Comparison of ENCODE assay signal across 2 fruit fly cellular contexts in genomic region chrX:19144785-19145422, dm6.
A peak's percentile ranks its signal among the peaks of the same experiment; 100 is the strongest.
TF ChIP-seq lines count a peak whose summit lies in the region.

No protein-coding gene starts in this region.

TF ChIP-seq in whole organism, embryonic, 481 proteins besides CTCF, POLR2A, EP300 and RAD21 (continued from another document):
- TF ChIP-seq Stat92E (GFP tag; optimal IDR thresholded peaks at IDR 0.05; lab: Kevin White, UChicago): peak in 1 of 3 experiments; percentile 37
- peak; percentile 13 for TF ChIP-seq CG10979 (tag; optimal IDR thresholded peaks at IDR 0.05; lab: Kevin White, UChicago)
- TF ChIP-seq CG15514 (GFP tag; optimal IDR thresholded peaks at IDR 0.05; lab: Kevin White, UChicago): no peak
- no peak for TF ChIP-seq ac (GFP tag; optimal IDR thresholded peaks at IDR 0.05; lab: Kevin White, UChicago)
- 0 out of 2 replicates have a peak, but pooled peaks have one; percentile 22 for TF ChIP-seq ranshi (GFP tag; IDR thresholded peaks at IDR 0.05; lab: Robert Waterston, UW)
- TF ChIP-seq CG7556 (GFP tag; optimal IDR thresholded peaks at IDR 0.05; lab: Kevin White, UChicago): peak; percentile 1
- TF ChIP-seq CG14710 (tag; optimal IDR thresholded peaks at IDR 0.05; lab: Kevin White, UChicago): peak; percentile 7
- TF ChIP-seq toy (GFP tag; IDR thresholded peaks at IDR 0.05; lab: Robert Waterston, UW): no peak
- TF ChIP-seq CG10654 (GFP tag; optimal IDR thresholded peaks at IDR 0.05; lab: Kevin White, UChicago): no peak
- TF ChIP-seq CG10274 (GFP tag; optimal IDR thresholded peaks at IDR 0.05; lab: Kevin White, UChicago): no peak
- peak in 1 of 2 experiments; percentile 14 for TF ChIP-seq Eip74EF (GFP tag; optimal IDR thresholded peaks at IDR 0.05; lab: Kevin White, UChicago)
- peak; percentile 52; the same call in 1 of the 2 replicates for TF ChIP-seq Drgx (GFP tag; IDR thresholded peaks at IDR 0.05; lab: Robert Waterston, UW)
- peak; percentile 22 for TF ChIP-seq ATbp (GFP tag; optimal IDR thresholded peaks at IDR 0.05; lab: Kevin White, UChicago)
- TF ChIP-seq CG31224 (GFP tag; IDR thresholded peaks at IDR 0.05; lab: Robert Waterston, UW): no peak
- TF ChIP-seq bsh (GFP tag; optimal IDR thresholded peaks at IDR 0.05; lab: Kevin White, UChicago): peak; percentile 6 to 52
- TF ChIP-seq CG2678 (tag; optimal IDR thresholded peaks at IDR 0.05; lab: Kevin White, UChicago): peak; percentile 46
- no peak for TF ChIP-seq ro (GFP tag; IDR thresholded peaks at IDR 0.05; lab: Robert Waterston, UW)
- TF ChIP-seq CG4854 (GFP tag; optimal IDR thresholded peaks at IDR 0.05; lab: Kevin White, UChicago): no peak
- no peak for TF ChIP-seq seq (GFP tag; IDR thresholded peaks at IDR 0.05; lab: Robert Waterston, UW)
- peak; percentile 47 for TF ChIP-seq gem (tag; optimal IDR thresholded peaks at IDR 0.05; lab: Kevin White, UChicago)
- peak; percentile 8 for TF ChIP-seq CG15269 (tag; optimal IDR thresholded peaks at IDR 0.05; lab: Kevin White, UChicago)
- TF ChIP-seq dmrt99B (tag; optimal IDR thresholded peaks at IDR 0.05; lab: Kevin White, UChicago): peak; percentile 47
- peak in 1 of 2 experiments; percentile 41 for TF ChIP-seq Hr51 (GFP tag; optimal IDR thresholded peaks at IDR 0.05; lab: Kevin White, UChicago)
- TF ChIP-seq CG17361 (GFP tag; IDR thresholded peaks at IDR 0.05; lab: Robert Waterston, UW): peak; percentile 45; the same call in 2 of the 3 replicates
- TF ChIP-seq Ets65A (GFP tag; lab: Kevin White, UChicago): peak; percentile 81
- peak; percentile 29 for TF ChIP-seq CG18262 (tag; optimal IDR thresholded peaks at IDR 0.05; lab: Kevin White, UChicago)
- TF ChIP-seq CG17359 (tag; optimal IDR thresholded peaks at IDR 0.05; lab: Kevin White, UChicago): peak; percentile 3
- TF ChIP-seq Abd-B (GFP tag; optimal IDR thresholded peaks at IDR 0.05; lab: Kevin White, UChicago): peak; percentile 13
- no peak for TF ChIP-seq CG7987 (GFP tag; optimal IDR thresholded peaks at IDR 0.05; lab: Kevin White, UChicago)
- no peak for TF ChIP-seq CG10565 (GFP tag; optimal IDR thresholded peaks at IDR 0.05; lab: Kevin White, UChicago)
- TF ChIP-seq psq (GFP tag; optimal IDR thresholded peaks at IDR 0.05; lab: Kevin White, UChicago): no peak
- TF ChIP-seq pzg (GFP tag; optimal IDR thresholded peaks at IDR 0.05; lab: Kevin White, UChicago): no peak
- peak; percentile 31 for TF ChIP-seq CG8281 (tag; optimal IDR thresholded peaks at IDR 0.05; lab: Kevin White, UChicago)
- TF ChIP-seq Sox100B (GFP tag; optimal IDR thresholded peaks at IDR 0.05; lab: Kevin White, UChicago): peak; percentile 36
- TF ChIP-seq Trl (optimal IDR thresholded peaks at IDR 0.05; lab: Kevin White, UChicago): no peak
- TF ChIP-seq Trl (GFP tag; optimal IDR thresholded peaks at IDR 0.05; lab: Kevin White, UChicago): no peak
- peak; percentile 22 for TF ChIP-seq CG2712 (tag; optimal IDR thresholded peaks at IDR 0.05; lab: Kevin White, UChicago)
- peak; percentile 11 for TF ChIP-seq CG30403 (GFP tag; optimal IDR thresholded peaks at IDR 0.05; lab: Kevin White, UChicago)
- no peak for TF ChIP-seq CG14667 (GFP tag; IDR thresholded peaks at IDR 0.05; lab: Robert Waterston, UW)
- no peak for TF ChIP-seq tin (GFP tag; optimal IDR thresholded peaks at IDR 0.05; lab: Kevin White, UChicago)
- no peak for TF ChIP-seq BtbVII (GFP tag; optimal IDR thresholded peaks at IDR 0.05; lab: Kevin White, UChicago)
- peak; percentile 36 for TF ChIP-seq CG13424 (tag; optimal IDR thresholded peaks at IDR 0.05; lab: Kevin White, UChicago)
- TF ChIP-seq CHES-1-like (GFP tag; optimal IDR thresholded peaks at IDR 0.05; lab: Kevin White, UChicago): no peak
- TF ChIP-seq Med (GFP tag; lab: Kevin White, UChicago): peak; percentile 76
- TF ChIP-seq CG4424 (GFP tag; optimal IDR thresholded peaks at IDR 0.05; lab: Kevin White, UChicago): peak; percentile 26
- no peak for TF ChIP-seq CG34224 (GFP tag; IDR thresholded peaks at IDR 0.05; lab: Robert Waterston, UW; ENCODE audit: partially characterized antibody)
- no peak for TF ChIP-seq tx (GFP tag; optimal IDR thresholded peaks at IDR 0.05; lab: Kevin White, UChicago)
- TF ChIP-seq CG16779 (GFP tag; IDR thresholded peaks at IDR 0.05; lab: Robert Waterston, UW): no peak
- no peak for TF ChIP-seq CG15601 (tag; optimal IDR thresholded peaks at IDR 0.05; lab: Kevin White, UChicago)
- peak; percentile 51; the same call in 1 of the 3 replicates for TF ChIP-seq dysf (GFP tag; IDR thresholded peaks at IDR 0.05; lab: Robert Waterston, UW)
- TF ChIP-seq Hmx (GFP tag; optimal IDR thresholded peaks at IDR 0.05; lab: Kevin White, UChicago): no peak
- no peak for TF ChIP-seq CG17385 (GFP tag; optimal IDR thresholded peaks at IDR 0.05; lab: Kevin White, UChicago)
- 0 out of 2 replicates have a peak, but pooled peaks have one; percentile 8 for TF ChIP-seq Ptx1 (GFP tag; IDR thresholded peaks at IDR 0.05; lab: Robert Waterston, UW)
- TF ChIP-seq sr (GFP tag; IDR thresholded peaks at IDR 0.05; lab: Robert Waterston, UW): no peak
- TF ChIP-seq prd (optimal IDR thresholded peaks at IDR 0.05; lab: Kevin White, UChicago): no peak
- TF ChIP-seq prd (GFP tag; IDR thresholded peaks at IDR 0.05; lab: Robert Waterston, UW): peak; percentile 25; the same call in 1 of the 3 replicates
- TF ChIP-seq tap (tag; optimal IDR thresholded peaks at IDR 0.05; lab: Kevin White, UChicago): no peak
- TF ChIP-seq CG8290 (GFP tag; optimal IDR thresholded peaks at IDR 0.05; lab: Kevin White, UChicago): no peak
- TF ChIP-seq CG8290 (tag; optimal IDR thresholded peaks at IDR 0.05; lab: Kevin White, UChicago): no peak
- peak; percentile 10 for TF ChIP-seq Ssrp (tag; optimal IDR thresholded peaks at IDR 0.05; lab: Kevin White, UChicago)
- TF ChIP-seq CG14014 (GFP tag; IDR thresholded peaks at IDR 0.05; lab: Robert Waterston, UW): no peak
- peak; percentile 42 for TF ChIP-seq CG7839 (tag; optimal IDR thresholded peaks at IDR 0.05; lab: Kevin White, UChicago)
- TF ChIP-seq Blimp-1 (GFP tag; optimal IDR thresholded peaks at IDR 0.05; lab: Kevin White, UChicago): peak; percentile 21
- peak; percentile 24 for TF ChIP-seq Oli (tag; optimal IDR thresholded peaks at IDR 0.05; lab: Kevin White, UChicago)

TF ChIP-seq in whole organism, prepupa, 60 proteins besides CTCF, POLR2A, EP300 and RAD21 (continued from another document):
- TF ChIP-seq CG6276 (GFP tag; optimal IDR thresholded peaks at IDR 0.05; lab: Kevin White, UChicago) (peak; percentile 62), CG6854 (GFP tag; optimal IDR thresholded peaks at IDR 0.05; lab: Kevin White, UChicago) (no peak), Hr38 (GFP tag; optimal IDR thresholded peaks at IDR 0.05; lab: Kevin White, UChicago) (no peak), ss (GFP tag; optimal IDR thresholded peaks at IDR 0.05; lab: Kevin White, UChicago) (peak; percentile 47 to 50), CG15336 (GFP tag; IDR thresholded peaks at IDR 0.05; lab: Robert Waterston, UW) (peak; percentile 72), CG6792 (GFP tag; optimal IDR thresholded peaks at IDR 0.05; lab: Kevin White, UChicago) (peak; percentile 51), CG32006 (GFP tag; optimal IDR thresholded peaks at IDR 0.05; lab: Kevin White, UChicago) (peak; percentile 89), Eip75B (GFP tag; optimal IDR thresholded peaks at IDR 0.05; lab: Kevin White, UChicago) (peak; percentile 62), CG9139 (GFP tag; optimal IDR thresholded peaks at IDR 0.05; lab: Kevin White, UChicago) (no peak), esn (GFP tag; optimal IDR thresholded peaks at IDR 0.05; lab: Kevin White, UChicago) (peak; percentile 38), eg (GFP tag; IDR thresholded peaks at IDR 0.05; lab: Robert Waterston, UW) (peak; percentile 29; the same call in 1 of the 3 replicates), achi (GFP tag; optimal IDR thresholded peaks at IDR 0.05; lab: Kevin White, UChicago) (peak; percentile 67), acj6 (GFP tag; optimal IDR thresholded peaks at IDR 0.05; lab: Kevin White, UChicago) (peak; percentile 69), fkh (GFP tag; optimal IDR thresholded peaks at IDR 0.05; lab: Kevin White, UChicago) (no peak), CG3919 (GFP tag; optimal IDR thresholded peaks at IDR 0.05; lab: Kevin White, UChicago) (peak; percentile 67), CG1621 (tag; optimal IDR thresholded peaks at IDR 0.05; lab: Kevin White, UChicago) (peak; percentile 44), CG6808 (GFP tag; optimal IDR thresholded peaks at IDR 0.05; lab: Kevin White, UChicago) (peak; percentile 60), CG11902 (GFP tag; optimal IDR thresholded peaks at IDR 0.05; lab: Kevin White, UChicago) (peak; percentile 4), Sox15 (GFP tag; optimal IDR thresholded peaks at IDR 0.05; lab: Kevin White, UChicago) (no peak), Met (GFP tag; optimal IDR thresholded peaks at IDR 0.05; lab: Kevin White, UChicago) (peak; percentile 43), fd59A (GFP tag; optimal IDR thresholded peaks at IDR 0.05; lab: Kevin White, UChicago) (peak; percentile 57), lz (GFP tag; optimal IDR thresholded peaks at IDR 0.05; lab: Kevin White, UChicago) (peak; percentile 22), Eip78C (GFP tag; lab: Kevin White, UChicago) (peak; percentile 86), CG31627 (GFP tag; optimal IDR thresholded peaks at IDR 0.05; lab: Kevin White, UChicago) (no peak), Lpt (GFP tag; optimal IDR thresholded peaks at IDR 0.05; lab: Kevin White, UChicago) (peak; percentile 54), Sox14 (GFP tag; optimal IDR thresholded peaks at IDR 0.05; lab: Kevin White, UChicago) (peak; percentile 51), CG16779 (tag; optimal IDR thresholded peaks at IDR 0.05; lab: Kevin White, UChicago) (peak; percentile 10), CG34406 (GFP tag; optimal IDR thresholded peaks at IDR 0.05; lab: Kevin White, UChicago) (peak; percentile 62), Ets21C (GFP tag; optimal IDR thresholded peaks at IDR 0.05; lab: Kevin White, UChicago) (no peak), Blimp-1 (GFP tag; optimal IDR thresholded peaks at IDR 0.05; lab: Kevin White, UChicago) (no peak), svp (GFP tag; lab: Kevin White, UChicago) (peak; percentile 71), pdm3 (GFP tag; optimal IDR thresholded peaks at IDR 0.05; lab: Kevin White, UChicago) (peak; percentile 66), OdsH (GFP tag; optimal IDR thresholded peaks at IDR 0.05; lab: Kevin White, UChicago) (peak; percentile 66), CG6163 (GFP tag; IDR thresholded peaks at IDR 0.05; lab: Robert Waterston, UW) (peak; percentile 40; the same call in 1 of the 3 replicates), CG11294 (GFP tag; IDR thresholded peaks at IDR 0.05; lab: Robert Waterston, UW) (no peak), CG10669 (GFP tag; optimal IDR thresholded peaks at IDR 0.05; lab: Kevin White, UChicago) (peak; percentile 58), cyc (GFP tag; optimal IDR thresholded peaks at IDR 0.05; lab: Kevin White, UChicago) (no peak), Hr4 (GFP tag; optimal IDR thresholded peaks at IDR 0.05; lab: Kevin White, UChicago) (peak; percentile 73), topi (GFP tag; optimal IDR thresholded peaks at IDR 0.05; lab: Kevin White, UChicago) (peak; percentile 40)
TF ChIP-seq in whole organism, prepupa: peak in this region for 45.
